Fruit fly (Drosophila melanogaster): ENCODE results near the gene PMP34.

DNA sequence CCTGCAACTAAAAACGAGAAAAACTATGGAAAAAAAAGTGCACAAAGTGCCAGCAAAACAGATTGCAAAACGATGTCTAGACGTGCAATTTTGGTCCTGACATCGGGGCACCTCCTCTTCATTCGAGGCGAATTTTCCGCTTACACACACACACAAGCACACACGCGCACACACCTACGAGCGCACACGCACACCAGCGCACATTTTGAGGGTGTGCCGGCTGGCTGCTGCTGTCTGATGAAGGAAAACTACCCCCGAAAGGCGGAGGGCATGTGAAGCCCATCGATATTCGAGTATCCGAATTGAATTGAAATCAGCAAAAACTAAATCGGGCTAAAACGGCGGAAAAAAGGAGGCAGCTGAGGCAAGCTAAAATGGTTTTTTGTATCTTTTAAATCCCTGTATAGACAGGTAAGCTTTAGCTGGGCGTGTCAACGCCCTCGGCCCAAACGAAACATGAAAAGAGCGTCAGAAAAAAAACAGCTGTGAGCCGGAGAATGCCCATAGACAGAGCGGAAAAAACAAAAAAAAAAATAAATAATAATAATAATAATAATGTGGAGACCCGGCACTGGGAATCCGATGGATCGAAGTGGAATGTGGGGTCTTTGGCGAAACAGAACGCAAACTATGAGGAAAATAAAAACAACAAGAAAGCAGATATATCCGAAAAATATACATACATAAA is 41.3 kb downstream of the PMP34 start:
- TF ChIP-seq gl (tag; optimal IDR thresholded peaks at IDR 0.05) (no peak), fd96Ca (GFP tag; IDR thresholded peaks at IDR 0.05) (no peak), CG17806 (tag; optimal IDR thresholded peaks at IDR 0.05) (no peak)

Data from whole organism, pupa.